Fruit fly (Drosophila melanogaster): ENCODE results near the gene IntS14.

Gene IntS14

dm6 chr2L:1142730-1143281 lies 21.4 kb upstream of the IntS14 start, which contains the start of gene MFS3 (continued):
- TF ChIP-seq N (GFP tag; optimal IDR thresholded peaks at IDR 0.05) (no peak), Mio (GFP tag; optimal IDR thresholded peaks at IDR 0.05) (no peak), dsf (GFP tag; optimal IDR thresholded peaks at IDR 0.05; ENCODE audit: borderline replicate concordance) (no peak), Sp1 (GFP tag; optimal IDR thresholded peaks at IDR 0.05) (peak; percentile 35), h (GFP tag; optimal IDR thresholded peaks at IDR 0.05) (peak; percentile 42), jim (GFP tag; optimal IDR thresholded peaks at IDR 0.05) (peak; percentile 79), foxo (GFP tag; optimal IDR thresholded peaks at IDR 0.05) (peak in 1 of 2 experiments; percentile 36), OdsH (GFP tag; optimal IDR thresholded peaks at IDR 0.05) (no peak), woc (GFP tag; optimal IDR thresholded peaks at IDR 0.05) (no peak), fru (GFP tag; optimal IDR thresholded peaks at IDR 0.05) (peak; percentile 29), Jra (GFP tag; optimal IDR thresholded peaks at IDR 0.05) (peak; percentile 15)

- TF ChIP-seq lola (GFP tag; optimal IDR thresholded peaks at IDR 0.05) (no peak), Dif (GFP tag; optimal IDR thresholded peaks at IDR 0.05; ENCODE audit: partially characterized antibody) (no peak)
These were observed 21.0 kb upstream of the IntS14 start for dm6 chr2L:1143286-1143685.

- TF ChIP-seq Sp1 (GFP tag; optimal IDR thresholded peaks at IDR 0.05): peak; percentile 93
- TF ChIP-seq HLH106 (tag; optimal IDR thresholded peaks at IDR 0.05): peak; percentile 91
- no peak for TF ChIP-seq N (GFP tag; optimal IDR thresholded peaks at IDR 0.05)
- TF ChIP-seq Dfd (GFP tag; optimal IDR thresholded peaks at IDR 0.05): no peak
- no peak for TF ChIP-seq lola (GFP tag; optimal IDR thresholded peaks at IDR 0.05)
- no peak for TF ChIP-seq sage (GFP tag; optimal IDR thresholded peaks at IDR 0.05)
- TF ChIP-seq CG32264 (GFP tag; optimal IDR thresholded peaks at IDR 0.05): peak; percentile 75
- peak; percentile 83 for TF ChIP-seq dmrt93B (GFP tag; optimal IDR thresholded peaks at IDR 0.05)
- peak; percentile 82 for TF ChIP-seq psq (GFP tag; optimal IDR thresholded peaks at IDR 0.05)
- TF ChIP-seq sv (GFP tag; optimal IDR thresholded peaks at IDR 0.05): peak; percentile 40
- peak; percentile 96 for TF ChIP-seq h (GFP tag; optimal IDR thresholded peaks at IDR 0.05)
- no peak for TF ChIP-seq GATAd (GFP tag; optimal IDR thresholded peaks at IDR 0.05)
- TF ChIP-seq Mio (GFP tag; optimal IDR thresholded peaks at IDR 0.05): peak; percentile 55
- TF ChIP-seq fru (GFP tag; optimal IDR thresholded peaks at IDR 0.05): peak; percentile 91
- TF ChIP-seq tai (GFP tag; optimal IDR thresholded peaks at IDR 0.05): no peak
- no peak for TF ChIP-seq woc (GFP tag; optimal IDR thresholded peaks at IDR 0.05)
- TF ChIP-seq br (GFP tag; optimal IDR thresholded peaks at IDR 0.05): peak; percentile 89
- TF ChIP-seq Abd-B (GFP tag; optimal IDR thresholded peaks at IDR 0.05): no peak
- TF ChIP-seq OdsH (GFP tag; optimal IDR thresholded peaks at IDR 0.05): peak; percentile 92
- TF ChIP-seq Hr78 (GFP tag; optimal IDR thresholded peaks at IDR 0.05): no peak
- no peak for TF ChIP-seq dl (GFP tag; optimal IDR thresholded peaks at IDR 0.05; ENCODE audit: insufficient read depth in 1 of 2, partially characterized antibody in 2 of 2)
- TF ChIP-seq foxo (GFP tag; optimal IDR thresholded peaks at IDR 0.05): peak; percentile 80 to 94
- peak; percentile 47 for TF ChIP-seq Rel (GFP tag; optimal IDR thresholded peaks at IDR 0.05)
- TF ChIP-seq Rel (tag; optimal IDR thresholded peaks at IDR 0.05): peak; percentile 66
- TF ChIP-seq dsf (GFP tag; optimal IDR thresholded peaks at IDR 0.05; ENCODE audit: borderline replicate concordance): no peak
- TF ChIP-seq CG9705 (GFP tag; optimal IDR thresholded peaks at IDR 0.05): peak; percentile 41
- no peak for TF ChIP-seq Vsx2 (GFP tag; optimal IDR thresholded peaks at IDR 0.05; ENCODE audit: partially characterized antibody)
- peak; percentile 93 for TF ChIP-seq rgr (GFP tag; optimal IDR thresholded peaks at IDR 0.05)
- no peak for TF ChIP-seq CrebA (GFP tag; optimal IDR thresholded peaks at IDR 0.05; ENCODE audit: borderline replicate concordance)
- no peak for TF ChIP-seq Myc (optimal IDR thresholded peaks at IDR 0.05)
- TF ChIP-seq Jra (GFP tag; optimal IDR thresholded peaks at IDR 0.05): peak; percentile 64
- TF ChIP-seq brk (GFP tag; optimal IDR thresholded peaks at IDR 0.05): no peak
- no peak for TF ChIP-seq Hr83 (GFP tag; optimal IDR thresholded peaks at IDR 0.05; ENCODE audit: poor library complexity, severe bottlenecking)
- TF ChIP-seq jim (GFP tag; optimal IDR thresholded peaks at IDR 0.05): no peak
- TF ChIP-seq Dif (GFP tag; optimal IDR thresholded peaks at IDR 0.05; ENCODE audit: partially characterized antibody): no peak
- peak; percentile 93 for TF ChIP-seq ey (GFP tag; optimal IDR thresholded peaks at IDR 0.05)
- TF ChIP-seq usp (GFP tag; optimal IDR thresholded peaks at IDR 0.05): no peak
- TF ChIP-seq pan (optimal IDR thresholded peaks at IDR 0.05): no peak
- no peak for TF ChIP-seq Hnf4 (GFP tag; optimal IDR thresholded peaks at IDR 0.05)
These were observed 19.6 kb upstream of the IntS14 start for dm6 chr2L:1144371-1145360.

All from whole organism, wandering third instar larva.